Fruit fly (Drosophila melanogaster) Kc167 (cell line): Measurements from ENCODE around the gene CG12519.
"Not testable (repeated sequence)": the region's sequence is repeated elsewhere in the genome, so short reads cannot be mapped to it uniquely, and the experiment has no call there.

Experiments used
- Myc ChIP-seq: fragments of >200 bp; optimal IDR thresholded peaks from 2 replicates; lab custom pipeline; 2017; ENCODE audit warnings: missing external identifiers
- Sin3A ChIP-seq: fragments of >200 bp; optimal IDR thresholded peaks from 2 replicates; lab custom pipeline; 2018; ENCODE audit warnings: missing external identifiers
- h ChIP-seq: fragments of >200 bp; optimal IDR thresholded peaks from 3 replicates; lab custom pipeline; 2018; ENCODE audit warnings: missing external identifiers
- insv ChIP-seq: fragments of >200 bp; optimal IDR thresholded peaks from 3 replicates; lab custom pipeline; 2018; ENCODE audit warnings: missing external identifiers
- psq ChIP-seq: fragments of >200 bp; optimal IDR thresholded peaks from 2 replicates; lab custom pipeline; 2017; ENCODE audit warnings: missing external identifiers
- ttk ChIP-seq: sonication (Bioruptor generic); optimal IDR thresholded peaks from 2 replicates; lab custom pipeline; 2017; ENCODE audit warnings: missing external identifiers

Gene CG12519

dm6 chr3L:19472128-19472527 is at the start of gene CG12519, which contains the start of gene 825-Oak:
TSS of gene CG12519 (plus strand) at chr3L:19472491.
TSS of gene 825-Oak (minus strand) at chr3L:19472228.
- not testable (repeated sequence) for TF ChIP-seq h, insv, ttk (lab: Kevin White, UChicago)

- TF ChIP-seq Sin3A (lab: Kevin White, UChicago) (no peak), h (lab: Kevin White, UChicago) (no peak), insv (lab: Kevin White, UChicago) (no peak), psq (lab: Kevin White, UChicago) (no peak), Myc (no peak)
Measured at dm6 chr3L:19442239-19442638, 30.1 kb upstream of the CG12519 start.

dm6 chr3L:19444092-19444491 is 28.2 kb upstream of the CG12519 start:
- no peak for TF ChIP-seq Myc
- no peak for TF ChIP-seq psq (lab: Kevin White, UChicago)
- no peak for TF ChIP-seq insv (lab: Kevin White, UChicago)
- no peak for TF ChIP-seq ttk (lab: Kevin White, UChicago)
- no peak for TF ChIP-seq h (lab: Kevin White, UChicago)
- TF ChIP-seq Sin3A (lab: Kevin White, UChicago), result no peak

dm6 chr3L:19446394-19447349 is 25.6 kb upstream of the CG12519 start, which contains the start of the genes CG33062 and Chd3:
TSS of gene CG33062 (minus strand) at chr3L:19446444.
TSS of gene Chd3 (plus strand) at chr3L:19447173.
- TF ChIP-seq psq (lab: Kevin White, UChicago) (no peak), h (lab: Kevin White, UChicago) (no peak), Sin3A (lab: Kevin White, UChicago) (no peak), insv (lab: Kevin White, UChicago) (no peak), Myc (no peak), ttk (lab: Kevin White, UChicago) (no peak)

dm6 chr3L:19464659-19465058 is 7.6 kb upstream of the CG12519 start, which contains the start of gene CG14095:
TSS of gene CG14095 (minus strand) at chr3L:19464759.
- TF ChIP-seq ttk (lab: Kevin White, UChicago), result no peak
- TF ChIP-seq Myc, result no peak
- no peak for TF ChIP-seq h (lab: Kevin White, UChicago)
- TF ChIP-seq insv (lab: Kevin White, UChicago), result no peak
- no peak for TF ChIP-seq psq (lab: Kevin White, UChicago)
- no peak for TF ChIP-seq Sin3A (lab: Kevin White, UChicago)

dm6 chr3L:19466979-19467378 is 5.3 kb upstream of the CG12519 start, which contains the start of the genes CG14096 and CG32214:
TSS of gene CG14096 (minus strand) at chr3L:19467079.
TSS of gene CG32214 (plus strand) at chr3L:19467346.
- not testable (repeated sequence) for TF ChIP-seq insv (lab: Kevin White, UChicago); Myc; psq (lab: Kevin White, UChicago)

- TF ChIP-seq ttk (lab: Kevin White, UChicago); psq (lab: Kevin White, UChicago); Myc: not testable (repeated sequence)
Measured at dm6 chr3L:19475478-19475877, 3.2 kb downstream of the CG12519 start, which contains the start of the genes CG18294 and CG32213. TSS of gene CG18294 (minus strand) at chr3L:19475578. TSS of gene CG32213 (plus strand) at chr3L:19475839.

- TF ChIP-seq psq (lab: Kevin White, UChicago) (no peak), Sin3A (lab: Kevin White, UChicago) (no peak), Myc (no peak), ttk (lab: Kevin White, UChicago) (no peak), insv (lab: Kevin White, UChicago) (no peak), h (lab: Kevin White, UChicago) (no peak)
Measured at dm6 chr3L:19481209-19481608, 8.9 kb downstream of the CG12519 start.

- TF ChIP-seq Sin3A (lab: Kevin White, UChicago), result no peak
- no peak for TF ChIP-seq insv (lab: Kevin White, UChicago)
- TF ChIP-seq ttk (lab: Kevin White, UChicago), result no peak
- TF ChIP-seq psq (lab: Kevin White, UChicago), result no peak
- no peak for TF ChIP-seq Myc
- TF ChIP-seq h (lab: Kevin White, UChicago), result no peak
Measured at dm6 chr3L:19482014-19482413, 9.7 kb downstream of the CG12519 start.

- TF ChIP-seq Myc (no peak), Sin3A (lab: Kevin White, UChicago) (no peak), insv (lab: Kevin White, UChicago) (no peak), ttk (lab: Kevin White, UChicago) (no peak), h (lab: Kevin White, UChicago) (no peak), psq (lab: Kevin White, UChicago) (no peak)
Measured at dm6 chr3L:19483007-19483406, 10.7 kb downstream of the CG12519 start.

- TF ChIP-seq h (lab: Kevin White, UChicago) (no peak), insv (lab: Kevin White, UChicago) (no peak), psq (lab: Kevin White, UChicago) (no peak), ttk (lab: Kevin White, UChicago) (no peak), Sin3A (lab: Kevin White, UChicago) (no peak), Myc (no peak)
Measured at dm6 chr3L:19486398-19486797, 14.1 kb downstream of the CG12519 start, which contains the start of gene brv1. TSS of gene brv1 (minus strand) at chr3L:19486498.
